Worm (Caenorhabditis elegans) whole organism, early embryonic: ENCODE results near the gene cka-2.
"Not testable (repeated sequence)": the region's sequence is repeated elsewhere in the genome, so short reads cannot be mapped to it uniquely, and the experiment has no call there.

Experiments
- aly-1 ChIP-seq: sonication (generic microtip); optimal IDR thresholded peaks from 2 replicates; lab custom pipeline; 2016; ENCODE audit warnings: missing genetic modification characterization, missing compliant biosample characterization
- flt-1 ChIP-seq: fragments of 200-800 bp; sonication (Bioruptor generic); IDR thresholded peaks from 2 replicates; pipeline ENCODE4 v1.3.6; 2022; ENCODE audit warnings: missing genetic modification characterization, missing compliant biosample characterization
- hnd-1 ChIP-seq: sonication (generic microtip); optimal IDR thresholded peaks from 2 replicates; lab custom pipeline; 2016; ENCODE audit warnings: missing genetic modification characterization, missing compliant biosample characterization
- scrt-1 ChIP-seq: fragments of 200-800 bp; sonication (Bioruptor generic); IDR thresholded peaks from 2 replicates; pipeline ENCODE4 v1.3.6; 2022; ENCODE audit warnings: missing genetic modification characterization, missing compliant biosample characterization
- tbx-11 ChIP-seq: fragments of 200-800 bp; sonication (Bioruptor generic); IDR thresholded peaks from 2 replicates; pipeline ENCODE4 v1.3.6; 2022; ENCODE audit warnings: missing genetic modification characterization, missing compliant biosample characterization
- tbx-37 ChIP-seq: fragments of 200-800 bp; sonication (Bioruptor generic); conservative IDR thresholded peaks from 2 replicates; pipeline ENCODE4 v1.3.6; 2022; ENCODE audit warnings: missing genetic modification reagents, missing genetic modification characterization, missing compliant biosample characterization
- tra-4 ChIP-seq: sonication (generic microtip); optimal IDR thresholded peaks from 2 replicates; lab custom pipeline; 2017; ENCODE audit warnings: missing genetic modification characterization, missing compliant biosample characterization

cka-2 gene

ce11 chrX:4332305-4332704, 46.4 kb downstream of the cka-2 start, which contains the start of gene C24A8.6:
C24A8.6 (minus strand) TSS chrX:4332405.
- not testable (repeated sequence) for TF ChIP-seq hnd-1 (tag; lab: Kevin White, UChicago); tbx-11; tbx-37

- TF ChIP-seq tra-4 (tag; lab: Kevin White, UChicago); tbx-37; scrt-1 (GFP tag; lab: Robert Waterston, UW): not testable (repeated sequence)
Observed at ce11 chrX:4335950-4336349, 50.0 kb downstream of the cka-2 start, which contains the start of gene cst-2. cst-2 (minus strand) TSS chrX:4336050.

- not testable (repeated sequence) for TF ChIP-seq hnd-1 (tag; lab: Kevin White, UChicago); flt-1 (GFP tag; lab: Robert Waterston, UW); aly-1
Observed at ce11 chrX:4339332-4339731, 53.4 kb downstream of the cka-2 start, which contains the start of gene cst-1. cst-1 (plus strand) TSS chrX:4339632.
